Worm (Caenorhabditis elegans): Measurements from ENCODE around the gene Y116A8B.4.

Y116A8B.4 gene

DNA sequence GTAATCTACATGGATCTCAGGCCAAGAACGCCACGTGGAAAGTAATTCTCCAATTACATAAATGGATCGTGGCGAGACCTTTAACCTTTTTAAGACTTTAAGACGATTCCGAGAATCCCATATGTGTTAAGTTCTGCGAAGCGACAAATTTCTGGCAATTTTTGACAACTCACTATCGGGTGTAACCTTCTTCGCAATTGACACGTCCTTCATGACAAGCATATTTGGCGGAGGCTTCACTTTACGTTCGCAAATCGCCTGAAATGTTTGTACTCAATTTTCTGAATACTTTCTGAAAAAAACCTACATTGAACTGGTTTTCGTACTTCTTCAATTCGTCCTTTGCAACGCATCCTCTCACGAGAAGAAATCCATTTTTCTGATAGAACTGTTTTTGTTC lies 35.2 kb downstream of the Y116A8B.4 start:
- TF ChIP-seq nhr-12 (tag; optimal IDR thresholded peaks at IDR 0.05) (no peak), M03D4.4 (tag; optimal IDR thresholded peaks at IDR 0.05) (no peak), flh-1 (GFP tag; optimal IDR thresholded peaks at IDR 0.05) (no peak), blmp-1 (tag; optimal IDR thresholded peaks at IDR 0.05) (no peak), elt-1 (tag; optimal IDR thresholded peaks at IDR 0.05; ENCODE audit: borderline replicate concordance, insufficient read depth) (no peak), mls-2 (tag; optimal IDR thresholded peaks at IDR 0.05) (no peak), drap-1 (GFP tag; optimal IDR thresholded peaks at IDR 0.05) (no peak)

DNA sequence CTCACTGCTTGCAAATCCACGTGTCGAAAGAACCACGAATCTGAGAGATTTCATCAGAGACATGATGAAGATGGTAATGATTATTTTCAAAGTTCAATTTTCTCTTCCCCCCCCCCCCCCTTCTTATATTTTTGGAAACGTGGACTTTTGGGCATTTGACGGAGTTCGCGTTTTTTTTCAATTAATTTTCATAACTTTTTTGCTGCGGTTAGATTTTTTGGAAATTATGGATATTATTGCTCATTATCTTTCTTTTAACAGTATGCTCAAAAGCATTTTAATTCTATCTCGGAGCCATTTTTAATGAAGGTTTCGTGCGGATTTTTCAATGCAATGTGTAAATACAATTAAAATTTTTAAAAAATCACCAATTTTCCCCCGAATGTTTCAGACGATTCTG lies 35.7 kb downstream of the Y116A8B.4 start, which contains the start of gene phyh-1:
Gene phyh-1, minus strand, starts transcription at position 101 of the 400 bp plus-strand sequence.
- no peak for TF ChIP-seq lin-32 (GFP tag; optimal IDR thresholded peaks at IDR 0.05)
- no peak for TF ChIP-seq mep-1 (tag; optimal IDR thresholded peaks at IDR 0.05)
- TF ChIP-seq elt-1 (tag; optimal IDR thresholded peaks at IDR 0.05; ENCODE audit: borderline replicate concordance, insufficient read depth), result no peak

DNA sequence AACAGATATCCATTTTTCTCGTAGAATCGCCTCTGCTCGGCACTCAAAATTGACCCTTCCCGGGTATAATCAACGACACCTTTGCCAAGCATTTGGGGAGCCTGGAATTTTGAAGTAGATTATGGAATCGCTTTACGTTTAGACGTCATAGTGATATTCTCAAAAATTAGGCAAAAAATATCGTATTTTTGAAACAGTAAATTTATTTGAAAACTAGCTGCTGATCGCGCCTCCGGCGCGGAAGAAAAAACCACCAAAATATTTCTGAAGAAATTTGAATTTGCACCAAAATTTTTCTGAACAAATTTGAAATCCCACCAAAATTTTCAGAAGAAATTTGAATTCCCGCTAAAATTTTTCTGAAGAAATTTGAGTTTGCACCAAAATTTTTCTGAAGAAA lies 38.8 kb downstream of the Y116A8B.4 start, which contains the start of gene ZK550.6:
Gene ZK550.6, minus strand, starts transcription at position 101 of the 400 bp plus-strand sequence.
- TF ChIP-seq elt-3 (tag; optimal IDR thresholded peaks at IDR 0.05) (no peak), elt-1 (tag; optimal IDR thresholded peaks at IDR 0.05; ENCODE audit: borderline replicate concordance, insufficient read depth) (no peak), mab-5 (tag; optimal IDR thresholded peaks at IDR 0.05) (no peak)

DNA sequence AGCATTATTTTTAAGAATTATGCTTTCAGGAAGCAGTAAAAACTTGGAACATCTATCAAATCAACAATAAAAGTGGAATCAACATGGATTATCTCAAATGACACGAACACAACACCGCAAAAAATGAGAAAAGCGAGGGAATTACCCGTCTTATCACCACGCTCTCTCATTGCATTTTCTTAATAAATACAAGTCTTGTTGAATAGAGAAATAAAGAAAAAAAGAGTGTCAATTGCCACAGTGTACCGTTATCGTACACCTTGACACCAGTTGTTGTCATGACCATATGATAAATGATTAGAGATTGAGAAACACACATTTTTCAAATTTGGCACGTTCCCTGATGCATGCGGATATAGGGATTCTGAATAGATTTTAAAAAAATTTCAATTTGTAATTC lies 40.1 kb downstream of the Y116A8B.4 start:
- no peak for TF ChIP-seq tbx-8 (GFP tag; optimal IDR thresholded peaks at IDR 0.05)
- no peak for TF ChIP-seq M03D4.4 (tag; optimal IDR thresholded peaks at IDR 0.05)
- no peak for TF ChIP-seq flh-1 (GFP tag; optimal IDR thresholded peaks at IDR 0.05)
- no peak for TF ChIP-seq ceh-43 (GFP tag; optimal IDR thresholded peaks at IDR 0.05)

DNA sequence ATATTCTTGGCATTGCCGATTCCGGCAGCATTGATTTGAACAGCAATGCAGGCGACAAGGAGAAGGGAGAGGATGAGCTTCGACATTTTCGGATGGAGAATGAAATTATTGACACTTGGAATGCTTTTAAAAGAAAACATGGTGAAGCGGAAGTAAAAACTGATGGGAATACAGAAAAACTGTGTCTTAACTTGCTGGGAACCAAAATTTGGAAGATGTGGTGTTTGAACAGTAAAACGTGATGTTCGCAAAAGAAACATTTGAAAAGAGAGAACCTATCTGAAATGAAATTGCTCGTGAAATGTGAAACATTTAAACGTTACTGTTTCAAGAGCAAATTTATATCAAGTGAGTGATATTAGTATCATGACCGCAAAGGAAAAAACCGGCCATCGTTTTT lies 41.1 kb downstream of the Y116A8B.4 start, which contains the start of gene F26D10.13:
Gene F26D10.13, minus strand, starts transcription at position 101 of the 400 bp plus-strand sequence.
- TF ChIP-seq M03D4.4 (tag; optimal IDR thresholded peaks at IDR 0.05) (no peak), ztf-11 (tag; optimal IDR thresholded peaks at IDR 0.05) (no peak), flh-1 (GFP tag; optimal IDR thresholded peaks at IDR 0.05) (no peak), mep-1 (tag; optimal IDR thresholded peaks at IDR 0.05) (no peak), sptf-1 (tag; optimal IDR thresholded peaks at IDR 0.05) (no peak), mab-5 (tag; optimal IDR thresholded peaks at IDR 0.05) (no peak), tbx-8 (GFP tag; optimal IDR thresholded peaks at IDR 0.05) (no peak), blmp-1 (tag; optimal IDR thresholded peaks at IDR 0.05) (no peak), nhr-2 (tag; optimal IDR thresholded peaks at IDR 0.05) (no peak), ham-2 (GFP tag; optimal IDR thresholded peaks at IDR 0.05) (no peak)

DNA sequence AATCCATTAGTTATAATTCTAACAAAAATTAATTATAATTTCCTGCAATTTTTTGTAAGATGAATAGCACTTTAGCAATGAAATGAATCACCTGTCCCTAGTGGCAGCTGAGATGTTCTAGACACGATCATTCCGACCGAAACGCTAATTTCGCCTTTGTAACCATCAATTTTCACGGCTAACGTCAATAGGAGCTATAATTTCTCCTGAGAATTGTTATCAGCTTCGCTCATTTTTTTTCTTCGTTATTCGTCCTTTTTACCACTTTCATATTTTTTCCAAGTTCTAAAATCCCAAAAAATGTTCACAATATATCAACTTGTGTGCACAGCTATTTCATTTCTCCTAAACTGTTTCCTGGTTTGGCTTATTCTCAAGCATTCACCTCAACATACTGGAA lies 41.7 kb downstream of the Y116A8B.4 start, which contains the start of gene str-187:
Gene str-187, plus strand, starts transcription at position 301 of the 400 bp plus-strand sequence.
- TF ChIP-seq ztf-11 (tag; optimal IDR thresholded peaks at IDR 0.05) (no peak), elt-3 (tag; optimal IDR thresholded peaks at IDR 0.05) (no peak), unc-120 (tag; optimal IDR thresholded peaks at IDR 0.05; ENCODE audit: poor library complexity, severe bottlenecking) (no peak), hlh-1 (tag; optimal IDR thresholded peaks at IDR 0.05) (no peak), flh-1 (GFP tag; optimal IDR thresholded peaks at IDR 0.05) (no peak), nhr-12 (tag; optimal IDR thresholded peaks at IDR 0.05) (no peak), lin-13 (tag; optimal IDR thresholded peaks at IDR 0.05) (no peak), pha-4 (tag; optimal IDR thresholded peaks at IDR 0.05) (no peak), lsy-2 (tag; optimal IDR thresholded peaks at IDR 0.05) (no peak), nhr-28 (tag; optimal IDR thresholded peaks at IDR 0.05) (no peak), drap-1 (GFP tag; optimal IDR thresholded peaks at IDR 0.05) (no peak), mls-2 (tag; optimal IDR thresholded peaks at IDR 0.05) (no peak), unc-39 (tag; optimal IDR thresholded peaks at IDR 0.05) (no peak), unc-62 (GFP tag; optimal IDR thresholded peaks at IDR 0.05) (no peak), sptf-1 (tag; optimal IDR thresholded peaks at IDR 0.05) (no peak), ces-1 (GFP tag; optimal IDR thresholded peaks at IDR 0.05) (no peak), ceh-39 (tag; optimal IDR thresholded peaks at IDR 0.05) (no peak), nhr-2 (tag; optimal IDR thresholded peaks at IDR 0.05) (no peak)

DNA sequence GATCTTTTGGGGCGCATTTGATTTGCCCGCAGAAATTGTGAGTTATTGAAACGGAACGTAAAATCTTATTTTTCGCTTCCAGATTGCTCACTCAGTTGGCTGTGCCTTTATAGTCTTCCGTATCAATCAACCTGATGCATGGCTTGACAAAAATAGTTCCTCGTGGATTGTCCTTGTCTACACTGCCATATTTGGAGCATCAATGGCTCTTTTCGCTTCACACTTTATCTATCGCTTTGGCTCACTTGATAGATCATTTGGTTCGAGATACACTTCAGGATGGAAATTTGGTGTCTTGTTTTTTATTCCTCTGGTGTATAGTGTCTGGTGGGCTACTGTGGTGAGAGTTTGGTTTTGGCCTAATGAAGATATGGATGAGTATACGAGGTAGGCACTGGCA lies 42.1 kb downstream of the Y116A8B.4 start:
- no peak for TF ChIP-seq cnd-1 (tag; optimal IDR thresholded peaks at IDR 0.05)
- TF ChIP-seq lin-13 (tag; optimal IDR thresholded peaks at IDR 0.05), result no peak
- no peak for TF ChIP-seq nhr-2 (tag; optimal IDR thresholded peaks at IDR 0.05)
- TF ChIP-seq sem-2 (GFP tag; optimal IDR thresholded peaks at IDR 0.05), result no peak
- no peak for TF ChIP-seq nhr-76 (tag; optimal IDR thresholded peaks at IDR 0.05)
- TF ChIP-seq elt-1 (tag; optimal IDR thresholded peaks at IDR 0.05; ENCODE audit: borderline replicate concordance, insufficient read depth), result no peak
- no peak for TF ChIP-seq lsy-2 (tag; optimal IDR thresholded peaks at IDR 0.05)
- TF ChIP-seq mls-2 (tag; optimal IDR thresholded peaks at IDR 0.05), result no peak
- TF ChIP-seq drap-1 (GFP tag; optimal IDR thresholded peaks at IDR 0.05), result no peak
- TF ChIP-seq snpc-4 (tag; optimal IDR thresholded peaks at IDR 0.05), result no peak
- no peak for TF ChIP-seq hlh-1 (tag; optimal IDR thresholded peaks at IDR 0.05)
